Fruit fly (Drosophila melanogaster) whole organism, wandering third instar larva: ENCODE data around the gene Rsod.

ENCODE experiments used
- Abd-B ChIP-seq: fragments of >200 bp; optimal IDR thresholded peaks from 2 replicates; lab custom pipeline; 2017; ENCODE audit warnings: missing biosample characterization, missing genetic modification characterization
- Rel ChIP-seq, 2 experiments: fragments of 200-800 bp; sonication (Bioruptor generic) in 1 of 2; optimal IDR thresholded peaks; 2 replicates in 1 of 2; 3 replicates in 1 of 2; lab custom pipeline; 2016 to 2019; ENCODE audit warnings: mild to moderate bottlenecking in 2 of 2, missing biosample characterization in 2 of 2, missing genetic modification characterization in 2 of 2, moderate library complexity in 1 of 2

Rsod gene

dm6 chr3R:30121731-30122130 lies 49.3 kb downstream of the Rsod start:
- no peak for TF ChIP-seq Rel (GFP tag; optimal IDR thresholded peaks at IDR 0.05; lab: Kevin White, UChicago)
- TF ChIP-seq Rel (tag; optimal IDR thresholded peaks at IDR 0.05; lab: Kevin White, UChicago) = peak; percentile 78
- no peak for TF ChIP-seq Abd-B (GFP tag; lab: Kevin White, UChicago)
